Worm (Caenorhabditis elegans): ENCODE measurements around the gene C56A3.6.
A peak's percentile ranks its signal among the peaks of the same experiment; 100 is the strongest.

C56A3.6 gene

ce11 chrV:13578637-13579036 is 22.4 kb upstream of the C56A3.6 start, which contains the start of gene C50B8.6:
TSS of gene C50B8.6 (plus strand) at chrV:13578972.
- TF ChIP-seq ceh-45 (GFP tag; IDR thresholded peaks at IDR 0.05), result no peak
- no peak for TF ChIP-seq pat-9 (tag; optimal IDR thresholded peaks at IDR 0.05)
- TF ChIP-seq C38D4.7 (GFP tag; optimal IDR thresholded peaks at IDR 0.05), result no peak

ce11 chrV:13577463-13577862 is 21.3 kb upstream of the C56A3.6 start:
- TF ChIP-seq unc-42 (tag; optimal IDR thresholded peaks at IDR 0.05) (no peak), elt-4 (tag; optimal IDR thresholded peaks at IDR 0.05) (no peak), elt-2 (tag; optimal IDR thresholded peaks at IDR 0.05) (no peak), unc-3 (GFP tag; conservative IDR thresholded peaks at IDR 0.05) (no peak), unc-3 (tag; optimal IDR thresholded peaks at IDR 0.05) (no peak), zip-5 (tag; optimal IDR thresholded peaks at IDR 0.05) (no peak), hlh-6 (tag; optimal IDR thresholded peaks at IDR 0.05) (no peak), hlh-30 (tag; optimal IDR thresholded peaks at IDR 0.05; ENCODE audit: insufficient read depth) (no peak)

- TF ChIP-seq sdc-2 (tag; optimal IDR thresholded peaks at IDR 0.05) (no peak), ztf-16 (tag; optimal IDR thresholded peaks at IDR 0.05) (no peak), pha-4 (tag; optimal IDR thresholded peaks at IDR 0.05) (no peak), lin-11 (tag; optimal IDR thresholded peaks at IDR 0.05) (no peak), ceh-34 (tag; optimal IDR thresholded peaks at IDR 0.05) (no peak), dve-1 (tag; optimal IDR thresholded peaks at IDR 0.05) (no peak)
Measured at ce11 chrV:13576828-13577227, 20.6 kb upstream of the C56A3.6 start.

- TF ChIP-seq unc-42 (tag; optimal IDR thresholded peaks at IDR 0.05), result no peak
- no peak for TF ChIP-seq K09A11.1 (tag; optimal IDR thresholded peaks at IDR 0.05; ENCODE audit: insufficient read depth)
- no peak for TF ChIP-seq ets-4 (tag; optimal IDR thresholded peaks at IDR 0.05)
- no peak for TF ChIP-seq ceh-45 (GFP tag; IDR thresholded peaks at IDR 0.05)
- TF ChIP-seq elt-2 (tag; optimal IDR thresholded peaks at IDR 0.05), result no peak
- no peak for TF ChIP-seq dmd-4 (tag; optimal IDR thresholded peaks at IDR 0.05; ENCODE audit: borderline replicate concordance)
- TF ChIP-seq tbx-2 (tag; optimal IDR thresholded peaks at IDR 0.05), result peak; percentile 13
- TF ChIP-seq pax-1 (tag; optimal IDR thresholded peaks at IDR 0.05), result no peak
- TF ChIP-seq pha-4 (tag; optimal IDR thresholded peaks at IDR 0.05), result no peak
- no peak for TF ChIP-seq lim-6 (tag; optimal IDR thresholded peaks at IDR 0.05)
- TF ChIP-seq che-1 (tag; optimal IDR thresholded peaks at IDR 0.05), result no peak
- TF ChIP-seq pat-9 (tag; optimal IDR thresholded peaks at IDR 0.05), result no peak
- TF ChIP-seq pha-2 (tag; optimal IDR thresholded peaks at IDR 0.05), result peak; percentile 36
- TF ChIP-seq hlh-13 (GFP tag; optimal IDR thresholded peaks at IDR 0.05), result no peak
- no peak for TF ChIP-seq ztf-16 (tag; optimal IDR thresholded peaks at IDR 0.05)
- no peak for TF ChIP-seq zip-5 (tag; optimal IDR thresholded peaks at IDR 0.05)
- TF ChIP-seq fkh-10 (GFP tag; optimal IDR thresholded peaks at IDR 0.05), result no peak
- peak; percentile 67 for TF ChIP-seq ceh-34 (tag; optimal IDR thresholded peaks at IDR 0.05)
- no peak for TF ChIP-seq npax-4 (tag; optimal IDR thresholded peaks at IDR 0.05)
- TF ChIP-seq ceh-19 (GFP tag; optimal IDR thresholded peaks at IDR 0.05), result peak; percentile 70
- TF ChIP-seq eyg-1 (tag; optimal IDR thresholded peaks at IDR 0.05), result no peak
- no peak for TF ChIP-seq unc-3 (GFP tag; conservative IDR thresholded peaks at IDR 0.05)
- TF ChIP-seq unc-3 (tag; optimal IDR thresholded peaks at IDR 0.05), result no peak
- TF ChIP-seq ceh-2 (tag; optimal IDR thresholded peaks at IDR 0.05), result no peak
Measured at ce11 chrV:13575866-13576265, 19.7 kb upstream of the C56A3.6 start.

- TF ChIP-seq ceh-48 (tag; optimal IDR thresholded peaks at IDR 0.05), result peak; percentile 1
- no peak for TF ChIP-seq fkh-6 (tag; optimal IDR thresholded peaks at IDR 0.05)
Measured at ce11 chrV:13571714-13572258, 15.6 kb upstream of the C56A3.6 start, which contains the start of gene C50B8.4. TSS of gene C50B8.4 (plus strand) at chrV:13572012.

Measured in whole organism, late embryonic.